Worm (Caenorhabditis elegans) whole organism, mixed stage, embryonic: ENCODE data around the gene cutl-19.

Experiments
- M03D4.4 ChIP-seq: sonication (generic microtip); optimal IDR thresholded peaks from 2 replicates; lab custom pipeline; 2017; ENCODE audit warnings: mild to moderate bottlenecking, missing genetic modification characterization, missing compliant biosample characterization
- bed-3 ChIP-seq: fragments of 200-800 bp; sonication (Bioruptor generic); optimal IDR thresholded peaks from 3 replicates; lab custom pipeline; 2018; ENCODE audit warnings: mild to moderate bottlenecking, missing genetic modification characterization, moderate library complexity, missing compliant biosample characterization
- blmp-1 ChIP-seq: fragments of 150-350 bp; optimal IDR thresholded peaks from 2 replicates; lab custom pipeline; 2014; ENCODE audit warnings: missing biosample characterization, missing genetic modification characterization
- ceh-39 ChIP-seq: fragments of 150-350 bp; optimal IDR thresholded peaks from 2 replicates; lab custom pipeline; 2014; ENCODE audit warnings: missing biosample characterization, missing genetic modification characterization
- ceh-43 ChIP-seq: fragments of 200-800 bp; sonication (Bioruptor generic); optimal IDR thresholded peaks from 2 replicates; lab custom pipeline; 2018; ENCODE audit warnings: mild to moderate bottlenecking, missing genetic modification characterization, moderate library complexity, missing compliant biosample characterization
- cnd-1 ChIP-seq: fragments of 200-800 bp; sonication (Bioruptor generic); optimal IDR thresholded peaks from 2 replicates; lab custom pipeline; 2018; ENCODE audit warnings: mild to moderate bottlenecking, missing genetic modification characterization, missing compliant biosample characterization
- drap-1 ChIP-seq: fragments of 200-800 bp; sonication (Bioruptor generic); optimal IDR thresholded peaks from 3 replicates; lab custom pipeline; 2018; ENCODE audit warnings: mild to moderate bottlenecking, missing genetic modification characterization, missing compliant biosample characterization
- elt-1 ChIP-seq: sonication (generic microtip); optimal IDR thresholded peaks from 2 replicates; lab custom pipeline; 2017; ENCODE audit warnings: missing genetic modification characterization, mild to moderate bottlenecking, missing compliant biosample characterization, antibody characterized with exemption, moderate library complexity, borderline replicate concordance; ENCODE audit not compliant: insufficient read depth
- elt-3 ChIP-seq: fragments of 150-350 bp; optimal IDR thresholded peaks from 2 replicates; lab custom pipeline; 2014; ENCODE audit warnings: missing biosample characterization, missing genetic modification characterization
- lsy-2 ChIP-seq: fragments of 150-350 bp; optimal IDR thresholded peaks from 2 replicates; lab custom pipeline; 2014; ENCODE audit warnings: missing biosample characterization, missing genetic modification characterization
- mls-2 ChIP-seq: sonication (generic microtip); optimal IDR thresholded peaks from 2 replicates; lab custom pipeline; 2016; ENCODE audit warnings: mild to moderate bottlenecking, missing genetic modification characterization, moderate library complexity, missing compliant biosample characterization
- nhr-12 ChIP-seq: fragments of 150-350 bp; optimal IDR thresholded peaks from 2 replicates; lab custom pipeline; 2014; ENCODE audit warnings: missing biosample characterization, missing genetic modification characterization
- nhr-2 ChIP-seq: fragments of 150-350 bp; optimal IDR thresholded peaks from 2 replicates; lab custom pipeline; 2014; ENCODE audit warnings: missing biosample characterization, missing genetic modification characterization
- nhr-76 ChIP-seq: sonication (generic microtip); optimal IDR thresholded peaks from 2 replicates; lab custom pipeline; 2017; ENCODE audit warnings: missing biosample characterization, missing genetic modification characterization
- sem-2 ChIP-seq: fragments of 200-800 bp; sonication (Bioruptor generic); optimal IDR thresholded peaks from 2 replicates; lab custom pipeline; 2018; ENCODE audit warnings: mild to moderate bottlenecking, missing genetic modification characterization, missing compliant biosample characterization
- snpc-4 ChIP-seq: fragments of 150-350 bp; optimal IDR thresholded peaks from 2 replicates; lab custom pipeline; 2014; ENCODE audit warnings: missing biosample characterization, missing genetic modification characterization
- tbx-8 ChIP-seq: fragments of 200-800 bp; sonication (Bioruptor generic); optimal IDR thresholded peaks from 2 replicates; lab custom pipeline; 2018; ENCODE audit warnings: mild to moderate bottlenecking, missing genetic modification characterization, moderate library complexity, missing compliant biosample characterization
- unc-120 ChIP-seq: sonication (generic microtip); optimal IDR thresholded peaks from 2 replicates; lab custom pipeline; 2017; ENCODE audit warnings: missing genetic modification characterization, missing compliant biosample characterization; ENCODE audit not compliant: poor library complexity, severe bottlenecking
- unc-39 ChIP-seq: fragments of 150-350 bp; optimal IDR thresholded peaks from 2 replicates; lab custom pipeline; 2014; ENCODE audit warnings: missing biosample characterization, missing genetic modification characterization
- unc-62 ChIP-seq: fragments of 150-350 bp; optimal IDR thresholded peaks from 2 replicates; lab custom pipeline; 2014; ENCODE audit warnings: missing biosample characterization, missing genetic modification reagents, missing genetic modification characterization
- zip-8 ChIP-seq: fragments of 150-350 bp; optimal IDR thresholded peaks from 2 replicates; lab custom pipeline; 2014; ENCODE audit warnings: missing biosample characterization, missing genetic modification characterization
- ztf-11 ChIP-seq: fragments of 150-350 bp; optimal IDR thresholded peaks from 2 replicates; lab custom pipeline; 2014; ENCODE audit warnings: missing biosample characterization, missing genetic modification characterization

cutl-19 gene

ce11 chrIII:5172470-5172869 lies 44.9 kb downstream of the cutl-19 start, which contains the start of gene K10D2.5 (continued):
- TF ChIP-seq elt-3 (tag; lab: Kevin White, UChicago) (no peak), ztf-11 (tag; lab: Kevin White, UChicago) (peak; percentile 35), elt-1 (no peak), bed-3 (no peak), nhr-2 (tag; lab: Kevin White, UChicago) (no peak), tbx-8 (GFP tag; lab: Kevin White, UChicago) (peak; percentile 58), unc-62 (GFP tag; lab: Kevin White, UChicago) (peak; percentile 26), unc-39 (no peak)

DNA sequence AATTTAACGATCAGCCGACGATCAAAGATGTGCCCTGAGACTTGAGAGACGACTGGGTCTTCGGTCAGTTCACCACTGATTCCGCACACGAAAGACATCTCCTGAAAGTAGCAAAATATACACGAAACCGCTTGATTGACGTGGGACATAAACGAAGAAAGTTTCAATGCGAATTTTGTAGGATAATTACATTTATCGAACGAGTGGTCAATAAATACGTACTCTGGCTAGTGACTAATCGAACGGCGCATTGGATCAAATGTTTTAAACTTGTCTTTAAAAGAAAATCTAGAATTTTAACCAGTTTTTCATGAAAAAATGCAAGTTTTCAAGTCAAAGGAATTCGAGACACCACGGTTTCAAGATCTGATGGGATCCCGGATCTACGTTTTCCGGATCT lies 45.5 kb downstream of the cutl-19 start, which contains the start of gene prp-19:
Gene prp-19 (minus strand): TSS at position 101 of the 400 bp plus-strand sequence.
- TF ChIP-seq blmp-1 = no peak
- no peak for TF ChIP-seq bed-3
- TF ChIP-seq sem-2 = no peak
- no peak for TF ChIP-seq drap-1 (GFP tag; lab: Kevin White, UChicago)
- TF ChIP-seq lsy-2 (tag; lab: Kevin White, UChicago) = no peak
- no peak for TF ChIP-seq unc-62 (GFP tag; lab: Kevin White, UChicago)
- TF ChIP-seq zip-8 (tag; lab: Kevin White, UChicago) = no peak
- TF ChIP-seq elt-1 = no peak
- TF ChIP-seq unc-120 (tag; lab: Kevin White, UChicago) = no peak
- no peak for TF ChIP-seq nhr-12 (tag; lab: Kevin White, UChicago)
- no peak for TF ChIP-seq nhr-2 (tag; lab: Kevin White, UChicago)
- no peak for TF ChIP-seq ceh-39 (tag; lab: Kevin White, UChicago)
- no peak for TF ChIP-seq ztf-11 (tag; lab: Kevin White, UChicago)
- TF ChIP-seq tbx-8 (GFP tag; lab: Kevin White, UChicago) = no peak

DNA sequence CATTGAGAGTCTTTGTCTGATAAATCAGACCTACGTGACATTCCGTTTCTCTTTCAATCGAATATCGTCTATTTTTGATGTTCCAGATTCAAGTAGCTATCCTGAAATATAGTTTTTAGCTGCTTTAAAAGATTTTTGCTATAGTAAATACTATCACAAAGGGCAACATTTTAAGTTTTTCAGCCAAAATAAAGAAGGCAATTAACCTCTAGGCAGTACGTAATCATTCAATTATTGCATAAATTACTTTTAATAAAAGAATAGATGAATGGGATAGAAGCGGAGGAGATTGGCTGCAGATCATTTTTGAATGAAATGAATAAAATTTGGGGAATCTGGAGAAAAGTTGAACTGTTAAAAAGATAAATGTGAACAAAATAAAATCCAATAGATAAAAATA lies 47.7 kb downstream of the cutl-19 start, which contains the start of gene ulp-1:
Gene ulp-1 (minus strand): TSS at position 101 of the 400 bp plus-strand sequence.
- no peak for TF ChIP-seq ceh-43
- TF ChIP-seq M03D4.4 = no peak
- TF ChIP-seq unc-62 (GFP tag; lab: Kevin White, UChicago) = no peak
- no peak for TF ChIP-seq zip-8 (tag; lab: Kevin White, UChicago)
- TF ChIP-seq bed-3 = no peak
- TF ChIP-seq cnd-1 (tag; lab: Kevin White, UChicago) = no peak
- TF ChIP-seq snpc-4 = no peak
- no peak for TF ChIP-seq mls-2 (tag; lab: Kevin White, UChicago)
- TF ChIP-seq unc-39 = no peak
- TF ChIP-seq nhr-12 (tag; lab: Kevin White, UChicago) = no peak
- no peak for TF ChIP-seq nhr-76 (tag; lab: Kevin White, UChicago)
